Worm (Caenorhabditis elegans): ENCODE measurements around the gene W06F12.2.

Gene W06F12.2

DNA sequence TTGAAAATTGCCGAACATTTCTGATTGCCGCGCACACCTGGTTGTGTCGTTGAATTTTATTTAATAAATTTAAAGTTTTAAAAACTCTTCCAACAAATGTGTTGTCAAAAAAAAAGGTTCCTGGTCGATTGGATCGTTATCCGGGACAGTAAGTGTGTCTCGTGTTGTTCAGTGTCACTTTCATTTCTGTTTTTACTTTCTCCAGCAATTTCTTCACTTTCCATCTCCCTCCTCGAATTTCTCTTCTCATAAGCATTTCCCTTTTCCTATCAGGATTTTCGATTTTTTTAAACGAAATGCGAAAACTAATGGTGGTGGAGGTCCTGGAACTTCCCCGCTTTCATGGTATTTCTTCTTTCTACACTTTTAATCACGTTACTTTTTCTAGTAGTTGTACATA lies 35.9 kb downstream of the W06F12.2 start:
- TF ChIP-seq ceh-13 (GFP tag; optimal IDR thresholded peaks at IDR 0.05), result no peak
- no peak for TF ChIP-seq hnd-1 (tag; optimal IDR thresholded peaks at IDR 0.05)
- TF ChIP-seq sea-1 (GFP tag; conservative IDR thresholded peaks at IDR 0.05), result no peak
- no peak for TF ChIP-seq F13C5.2 (tag; optimal IDR thresholded peaks at IDR 0.05)
- no peak for TF ChIP-seq tbx-37 (GFP tag; conservative IDR thresholded peaks at IDR 0.05)
- TF ChIP-seq hmbx-1 (tag; optimal IDR thresholded peaks at IDR 0.05), result no peak
- no peak for TF ChIP-seq scrt-1 (GFP tag; IDR thresholded peaks at IDR 0.05)

DNA sequence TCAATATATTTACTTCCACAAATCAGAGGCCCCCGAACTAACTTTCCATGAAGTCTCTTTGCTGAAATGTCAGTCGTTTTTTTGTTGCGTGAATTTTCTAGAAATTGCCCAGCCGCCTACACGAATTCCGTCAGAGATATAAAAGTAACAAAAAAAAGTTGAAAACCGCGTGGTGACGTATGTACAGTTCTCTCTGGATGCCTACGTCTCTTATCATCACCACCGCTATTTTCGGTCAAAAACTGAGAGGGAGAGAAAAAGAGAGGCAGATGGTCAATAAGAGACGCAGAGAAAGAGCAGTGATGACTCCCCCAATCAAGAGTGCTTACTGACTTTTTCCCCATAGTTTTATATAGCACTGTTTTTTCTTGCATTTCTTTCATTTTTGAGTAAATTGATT lies 37.4 kb downstream of the W06F12.2 start:
- no peak for TF ChIP-seq ceh-13 (GFP tag; optimal IDR thresholded peaks at IDR 0.05)
- TF ChIP-seq hmg-4 (GFP tag; optimal IDR thresholded peaks at IDR 0.05), result peak; percentile 39

DNA sequence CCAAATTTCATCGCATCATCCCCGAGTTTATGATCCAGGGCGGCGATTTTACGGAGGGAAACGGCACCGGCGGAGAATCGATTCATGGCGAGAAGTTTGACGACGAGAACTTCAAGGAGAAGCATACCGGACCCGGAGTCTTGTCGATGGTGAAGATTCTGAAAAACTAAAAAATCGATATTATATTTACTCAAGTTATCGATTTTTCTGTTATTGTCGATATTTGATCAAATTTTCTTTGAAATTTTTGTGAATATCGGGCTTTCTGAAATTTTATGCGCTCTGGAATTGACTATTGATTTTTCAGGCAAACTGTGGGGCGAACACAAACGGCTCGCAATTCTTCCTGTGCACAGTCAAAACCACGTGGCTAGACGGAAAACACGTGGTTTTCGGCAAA lies 38.3 kb downstream of the W06F12.2 start:
- TF ChIP-seq ets-7 (tag; optimal IDR thresholded peaks at IDR 0.05), result no peak
- no peak for TF ChIP-seq aly-1 (tag; optimal IDR thresholded peaks at IDR 0.05)
- no peak for TF ChIP-seq sea-1 (GFP tag; conservative IDR thresholded peaks at IDR 0.05)
- no peak for TF ChIP-seq pes-1 (GFP tag; IDR thresholded peaks at IDR 0.05)
- TF ChIP-seq tra-4 (tag; optimal IDR thresholded peaks at IDR 0.05), result no peak

DNA sequence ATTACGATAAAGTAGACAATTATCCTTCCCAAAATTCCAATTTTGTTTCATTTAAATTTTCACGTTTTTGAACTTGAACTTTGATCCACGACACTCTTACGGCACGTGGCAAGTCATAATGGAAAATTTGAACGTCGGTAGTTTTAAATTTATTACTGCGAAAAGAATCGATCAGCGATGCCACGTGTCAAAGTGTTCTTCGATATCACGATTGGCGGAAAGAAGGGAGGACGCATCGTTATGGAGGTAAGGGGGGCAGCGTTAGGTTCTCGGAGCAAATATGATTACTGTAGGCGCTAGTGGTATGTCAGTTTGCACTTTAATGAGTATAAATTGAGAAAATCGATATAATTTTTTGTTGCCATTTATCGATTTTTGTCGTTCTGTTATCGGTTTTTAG lies 38.9 kb downstream of the W06F12.2 start, which contains the start of gene cyn-2:
Gene cyn-2 (plus strand): TSS at position 114 of the 400 bp plus-strand sequence.
- TF ChIP-seq sea-1 (GFP tag; conservative IDR thresholded peaks at IDR 0.05) (no peak), tbx-11 (GFP tag; IDR thresholded peaks at IDR 0.05) (no peak), ceh-13 (GFP tag; optimal IDR thresholded peaks at IDR 0.05) (no peak), B0310.2 (tag; optimal IDR thresholded peaks at IDR 0.05) (no peak), ama-1 (optimal IDR thresholded peaks at IDR 0.05) (no peak), hmg-4 (GFP tag; optimal IDR thresholded peaks at IDR 0.05) (no peak), tra-4 (tag; optimal IDR thresholded peaks at IDR 0.05) (no peak), flt-1 (GFP tag; IDR thresholded peaks at IDR 0.05) (no peak), F13C5.2 (tag; optimal IDR thresholded peaks at IDR 0.05) (no peak), scrt-1 (GFP tag; IDR thresholded peaks at IDR 0.05) (no peak), hmbx-1 (tag; optimal IDR thresholded peaks at IDR 0.05) (no peak), tbx-37 (GFP tag; conservative IDR thresholded peaks at IDR 0.05) (no peak), aly-1 (tag; optimal IDR thresholded peaks at IDR 0.05) (no peak), pes-1 (GFP tag; IDR thresholded peaks at IDR 0.05) (no peak), hnd-1 (tag; optimal IDR thresholded peaks at IDR 0.05) (no peak), ceh-36 (tag; optimal IDR thresholded peaks at IDR 0.05) (no peak), ets-7 (tag; optimal IDR thresholded peaks at IDR 0.05) (no peak)

DNA sequence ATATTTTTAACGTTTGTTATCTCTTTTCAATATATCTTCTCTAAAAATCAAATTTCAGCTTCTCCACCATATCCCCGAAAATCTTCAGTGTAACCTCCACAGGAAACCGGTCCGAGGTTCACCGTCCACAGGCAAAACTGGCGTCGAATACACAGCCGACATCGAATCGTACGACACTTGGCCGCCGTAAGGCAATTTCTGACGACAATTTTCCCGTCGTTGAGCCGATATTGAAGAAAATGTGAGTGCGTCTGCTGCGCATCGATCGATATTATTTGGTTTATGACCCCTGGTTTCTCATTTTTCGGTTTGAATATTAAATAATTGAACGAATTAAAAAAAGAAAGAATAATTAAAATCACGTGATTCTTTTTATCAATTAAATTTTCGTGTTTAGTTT lies 44.3 kb downstream of the W06F12.2 start, which contains the start of gene cul-2:
Gene cul-2 (plus strand): TSS at position 59 of the 400 bp plus-strand sequence.
- TF ChIP-seq tbx-37 (GFP tag; conservative IDR thresholded peaks at IDR 0.05), result no peak
- no peak for TF ChIP-seq ceh-13 (GFP tag; optimal IDR thresholded peaks at IDR 0.05)
- no peak for TF ChIP-seq sea-1 (GFP tag; conservative IDR thresholded peaks at IDR 0.05)

DNA sequence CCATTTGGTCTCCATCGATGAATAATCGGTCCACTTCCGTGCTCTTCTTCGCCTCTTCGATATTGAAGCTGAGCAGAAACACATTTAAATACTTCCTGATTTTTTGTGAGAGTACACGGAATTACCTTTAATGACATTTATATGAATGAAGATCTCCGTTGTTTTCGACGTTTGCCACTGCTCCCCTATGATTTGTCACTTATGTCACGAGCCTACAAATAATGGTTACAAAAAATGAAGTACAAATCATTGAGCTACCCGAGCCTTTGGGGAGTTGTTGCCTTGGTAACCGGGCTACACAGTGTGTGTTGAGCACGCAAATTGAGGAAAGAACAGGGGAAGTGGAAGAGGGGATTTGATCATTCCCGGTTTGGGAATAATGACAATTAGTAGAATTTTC lies 45.2 kb downstream of the W06F12.2 start, which contains the start of gene dyf-2:
Gene dyf-2 (minus strand): TSS at position 137 of the 400 bp plus-strand sequence.
- no peak for TF ChIP-seq pes-1 (GFP tag; IDR thresholded peaks at IDR 0.05)
- no peak for TF ChIP-seq flt-1 (GFP tag; IDR thresholded peaks at IDR 0.05)
- TF ChIP-seq F13C5.2 (tag; optimal IDR thresholded peaks at IDR 0.05), result no peak
- TF ChIP-seq ets-7 (tag; optimal IDR thresholded peaks at IDR 0.05), result no peak
- TF ChIP-seq tbx-37 (GFP tag; conservative IDR thresholded peaks at IDR 0.05), result no peak

DNA sequence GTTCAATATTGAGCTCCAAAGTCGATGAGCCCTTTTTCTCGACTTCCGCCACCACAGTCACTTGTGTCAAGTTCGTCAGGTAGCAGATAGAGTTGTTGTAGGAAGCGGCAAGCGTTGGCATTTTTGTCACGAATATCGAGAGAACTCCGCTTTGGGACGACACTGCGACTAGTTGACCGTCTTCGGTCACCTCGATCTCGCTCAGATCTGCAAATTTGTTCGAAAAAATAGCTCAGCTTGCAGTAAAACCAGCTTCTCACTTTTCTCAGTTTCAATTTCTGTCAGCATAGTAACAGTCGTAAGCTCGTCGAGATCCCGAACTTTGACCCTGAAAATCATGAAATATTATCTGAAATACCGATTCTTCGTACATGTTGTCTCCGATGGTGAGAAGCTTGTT lies 47.3 kb downstream of the W06F12.2 start:
- no peak for TF ChIP-seq hnd-1 (tag; optimal IDR thresholded peaks at IDR 0.05)
- no peak for TF ChIP-seq sea-1 (GFP tag; conservative IDR thresholded peaks at IDR 0.05)
- no peak for TF ChIP-seq hmbx-1 (tag; optimal IDR thresholded peaks at IDR 0.05)
- TF ChIP-seq tbx-11 (GFP tag; IDR thresholded peaks at IDR 0.05), result no peak
- no peak for TF ChIP-seq F13C5.2 (tag; optimal IDR thresholded peaks at IDR 0.05)
- no peak for TF ChIP-seq ets-7 (tag; optimal IDR thresholded peaks at IDR 0.05)
- TF ChIP-seq flt-1 (GFP tag; IDR thresholded peaks at IDR 0.05), result no peak
- TF ChIP-seq ama-1 (optimal IDR thresholded peaks at IDR 0.05), result no peak
- TF ChIP-seq pes-1 (GFP tag; IDR thresholded peaks at IDR 0.05), result no peak

DNA sequence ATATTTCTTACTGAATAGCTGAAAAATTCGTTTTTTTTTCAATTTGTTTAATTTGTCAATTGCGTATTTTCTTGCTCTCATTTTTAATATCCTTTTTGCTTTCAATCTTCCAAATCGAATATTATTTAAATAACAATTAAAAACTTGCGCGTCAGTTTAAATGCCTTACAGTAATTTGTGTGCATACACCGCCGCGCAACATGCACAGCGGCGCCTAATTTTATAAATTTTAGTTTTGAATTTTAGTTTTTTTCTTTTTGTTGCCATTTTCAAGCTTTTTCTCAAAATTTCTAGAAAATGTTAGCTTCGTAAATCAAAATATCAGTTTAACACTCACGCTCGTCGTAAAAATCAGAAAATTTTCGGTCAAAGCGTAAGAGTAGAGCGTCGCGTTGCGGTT lies 48.2 kb downstream of the W06F12.2 start:
- no peak for TF ChIP-seq tra-4 (tag; optimal IDR thresholded peaks at IDR 0.05)
- no peak for TF ChIP-seq scrt-1 (GFP tag; IDR thresholded peaks at IDR 0.05)
- TF ChIP-seq ets-7 (tag; optimal IDR thresholded peaks at IDR 0.05), result no peak
- no peak for TF ChIP-seq hmg-4 (GFP tag; optimal IDR thresholded peaks at IDR 0.05)
- no peak for TF ChIP-seq F13C5.2 (tag; optimal IDR thresholded peaks at IDR 0.05)
- no peak for TF ChIP-seq tbx-37 (GFP tag; conservative IDR thresholded peaks at IDR 0.05)
- no peak for TF ChIP-seq pes-1 (GFP tag; IDR thresholded peaks at IDR 0.05)
- no peak for TF ChIP-seq sea-1 (GFP tag; conservative IDR thresholded peaks at IDR 0.05)
- TF ChIP-seq B0310.2 (tag; optimal IDR thresholded peaks at IDR 0.05), result no peak

DNA sequence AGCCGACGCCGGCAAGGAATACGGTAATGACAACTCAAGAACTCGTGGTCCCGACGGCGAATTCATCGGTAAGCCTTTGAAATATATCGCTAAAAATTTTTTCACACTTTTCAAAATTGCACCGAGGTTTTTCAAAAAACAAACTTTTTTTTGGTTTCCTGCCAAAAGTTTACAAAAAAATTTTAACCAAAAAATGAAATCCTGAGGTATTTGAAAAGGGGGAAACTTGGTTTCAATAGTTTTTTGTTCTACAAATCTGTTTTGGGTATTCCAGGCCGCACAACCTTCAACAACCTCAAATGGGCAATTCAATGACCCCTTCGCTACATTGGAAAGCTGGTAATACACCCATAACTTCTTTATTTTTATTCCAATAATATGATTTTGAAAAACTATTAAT lies 49.5 kb downstream of the W06F12.2 start:
- TF ChIP-seq F13C5.2 (tag; optimal IDR thresholded peaks at IDR 0.05) (no peak), hnd-1 (tag; optimal IDR thresholded peaks at IDR 0.05) (no peak), hmbx-1 (tag; optimal IDR thresholded peaks at IDR 0.05) (no peak)

All from whole organism, early embryonic.